Fruit fly (Drosophila melanogaster): ENCODE measurements around the gene CG14907.

CG14907 gene

DNA sequence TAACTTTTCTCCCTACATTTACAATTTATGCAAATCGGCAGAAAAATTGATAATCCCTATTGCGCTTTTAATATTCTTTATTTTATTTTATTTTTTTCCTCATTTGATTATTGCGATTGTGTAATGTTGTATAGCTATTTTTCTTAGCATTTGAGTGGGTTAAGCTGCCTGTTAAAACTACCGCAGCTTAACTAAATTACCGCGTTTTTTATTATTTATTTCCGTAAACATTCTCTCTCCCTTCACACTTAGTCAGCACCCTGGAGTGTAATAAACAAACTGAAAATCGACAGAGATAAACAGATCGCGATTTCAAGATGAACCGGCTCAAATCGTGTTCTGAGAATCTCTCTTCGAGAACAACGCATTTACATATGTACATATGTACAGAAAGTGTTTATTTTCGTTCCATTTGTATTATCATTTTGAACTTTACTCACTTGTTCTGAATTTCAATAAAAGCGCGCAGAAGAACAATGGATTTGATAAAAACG is 2.9 kb upstream of the CG14907 start (continued):
- TF ChIP-seq ATbp (GFP tag; optimal IDR thresholded peaks at IDR 0.05): peak; percentile 4
- TF ChIP-seq CG13287 (GFP tag; IDR thresholded peaks at IDR 0.05; ENCODE audit: partially characterized antibody): no peak
- TF ChIP-seq schlank (tag; optimal IDR thresholded peaks at IDR 0.05): peak; percentile 3
- peak; percentile 27 for TF ChIP-seq CG1233 (GFP tag; optimal IDR thresholded peaks at IDR 0.05)
- no peak for TF ChIP-seq CG2712 (tag; optimal IDR thresholded peaks at IDR 0.05)
- TF ChIP-seq CG34376 (GFP tag; optimal IDR thresholded peaks at IDR 0.05): peak; percentile 33
- no peak for TF ChIP-seq croc (GFP tag; conservative IDR thresholded peaks at IDR 0.05)
- TF ChIP-seq repo (GFP tag; optimal IDR thresholded peaks at IDR 0.05): no peak
- peak in 1 of 3 experiments; percentile 66 for TF ChIP-seq Stat92E (GFP tag; optimal IDR thresholded peaks at IDR 0.05)
- no peak for TF ChIP-seq Ravus (GFP tag; IDR thresholded peaks at IDR 0.05)
- TF ChIP-seq CG17385 (GFP tag; optimal IDR thresholded peaks at IDR 0.05): no peak
- TF ChIP-seq E2f2 (GFP tag; IDR thresholded peaks at IDR 0.05): no peak
- TF ChIP-seq CHES-1-like (GFP tag; optimal IDR thresholded peaks at IDR 0.05): no peak
- peak; percentile 47 for TF ChIP-seq mirr (GFP tag; optimal IDR thresholded peaks at IDR 0.05)
- no peak for TF ChIP-seq ftz-f1 (GFP tag; optimal IDR thresholded peaks at IDR 0.05)
- no peak for TF ChIP-seq cg (GFP tag; optimal IDR thresholded peaks at IDR 0.05)
- peak; percentile 20 for TF ChIP-seq pfk (GFP tag; optimal IDR thresholded peaks at IDR 0.05)
- TF ChIP-seq Eip74EF (GFP tag; optimal IDR thresholded peaks at IDR 0.05): peak in 1 of 2 experiments; percentile 75
- no peak for TF ChIP-seq peb (GFP tag; IDR thresholded peaks at IDR 0.05)
- peak; percentile 12 for TF ChIP-seq nerfin-1 (tag; optimal IDR thresholded peaks at IDR 0.05)
- peak; percentile 16 for TF ChIP-seq Sox100B (GFP tag; optimal IDR thresholded peaks at IDR 0.05)
- TF ChIP-seq NfI (GFP tag; optimal IDR thresholded peaks at IDR 0.05): peak; percentile 9
- TF ChIP-seq Xrp1 (GFP tag; IDR thresholded peaks at IDR 0.05): peak; percentile 25; the same call in 1 of the 2 replicates
- peak; percentile 39 for TF ChIP-seq CG4328 (GFP tag; optimal IDR thresholded peaks at IDR 0.05)
- peak; percentile 42; the same call in 1 of the 2 replicates for TF ChIP-seq ara (GFP tag; IDR thresholded peaks at IDR 0.05)
- peak; percentile 40 for TF ChIP-seq CG12299 (tag; optimal IDR thresholded peaks at IDR 0.05)
- no peak for TF ChIP-seq eve (GFP tag; optimal IDR thresholded peaks at IDR 0.05)
- no peak for TF ChIP-seq eyg (GFP tag; optimal IDR thresholded peaks at IDR 0.05)
- TF ChIP-seq fd64A (GFP tag; optimal IDR thresholded peaks at IDR 0.05): peak; percentile 15
- TF ChIP-seq Trl (optimal IDR thresholded peaks at IDR 0.05): peak in 1 of 2 experiments; percentile 3
- no peak for TF ChIP-seq Trl (GFP tag; optimal IDR thresholded peaks at IDR 0.05)
- no peak for TF ChIP-seq shn (GFP tag; optimal IDR thresholded peaks at IDR 0.05)
- TF ChIP-seq sug (tag; optimal IDR thresholded peaks at IDR 0.05): peak; percentile 32
- TF ChIP-seq CG15601 (tag; optimal IDR thresholded peaks at IDR 0.05): peak; percentile 15

DNA sequence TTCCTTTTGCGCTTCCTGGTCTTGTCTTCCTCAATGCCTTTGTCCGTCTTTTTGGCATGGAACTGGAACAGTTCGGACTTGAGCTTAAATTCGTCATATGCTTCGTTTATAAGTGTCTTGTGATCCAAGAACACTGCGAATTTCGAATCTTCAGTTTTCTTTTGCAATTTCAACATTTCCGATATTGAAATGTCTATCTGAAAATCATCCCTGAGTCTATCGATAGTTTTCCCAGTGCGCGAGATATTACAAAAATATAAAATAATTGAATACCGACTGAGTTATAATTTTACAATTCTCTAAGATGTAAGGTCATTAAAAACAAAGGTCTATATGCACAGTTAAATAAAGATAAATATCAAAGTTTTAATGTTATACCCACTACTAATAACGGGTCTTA is 1.2 kb downstream of the CG14907 start, which contains the start of gene Mettl4:
Gene Mettl4, minus strand, starts transcription at position 208 of the 400 bp plus-strand sequence.
- TF ChIP-seq CoRest (tag; optimal IDR thresholded peaks at IDR 0.05) (peak; percentile 1), gcm (GFP tag; optimal IDR thresholded peaks at IDR 0.05) (no peak), Ets97D (GFP tag; optimal IDR thresholded peaks at IDR 0.05) (peak; percentile 47), Asciz (GFP tag; optimal IDR thresholded peaks at IDR 0.05) (no peak), MTF-1 (GFP tag; optimal IDR thresholded peaks at IDR 0.05; ENCODE audit: borderline replicate concordance) (no peak), CG17361 (GFP tag; IDR thresholded peaks at IDR 0.05) (no peak), corto (GFP tag; optimal IDR thresholded peaks at IDR 0.05) (no peak), HLH4C (GFP tag; IDR thresholded peaks at IDR 0.05; ENCODE audit: partially characterized antibody) (peak; percentile 74), E2f2 (GFP tag; IDR thresholded peaks at IDR 0.05) (peak; percentile 92), ftz-f1 (GFP tag; optimal IDR thresholded peaks at IDR 0.05) (no peak), Bgb (GFP tag; IDR thresholded peaks at IDR 0.05; ENCODE audit: partially characterized antibody) (peak; percentile 67), maf-S (GFP tag; optimal IDR thresholded peaks at IDR 0.05) (no peak), pita (GFP tag; optimal IDR thresholded peaks at IDR 0.05) (no peak), bsh (GFP tag; optimal IDR thresholded peaks at IDR 0.05) (no peak), CG14441 (GFP tag; IDR thresholded peaks at IDR 0.05) (no peak), hbn (GFP tag; IDR thresholded peaks at IDR 0.05; ENCODE audit: partially characterized antibody) (peak; percentile 61), HLH3B (GFP tag; IDR thresholded peaks at IDR 0.05) (no peak), vnd (GFP tag; IDR thresholded peaks at IDR 0.05; ENCODE audit: partially characterized antibody) (peak; percentile 54; the same call in 1 of the 3 replicates), CG11696 (GFP tag; IDR thresholded peaks at IDR 0.05) (no peak)

Data from whole organism, embryonic.